Fruit fly (Drosophila melanogaster): Measurements from ENCODE around the gene CG11790.

DNA sequence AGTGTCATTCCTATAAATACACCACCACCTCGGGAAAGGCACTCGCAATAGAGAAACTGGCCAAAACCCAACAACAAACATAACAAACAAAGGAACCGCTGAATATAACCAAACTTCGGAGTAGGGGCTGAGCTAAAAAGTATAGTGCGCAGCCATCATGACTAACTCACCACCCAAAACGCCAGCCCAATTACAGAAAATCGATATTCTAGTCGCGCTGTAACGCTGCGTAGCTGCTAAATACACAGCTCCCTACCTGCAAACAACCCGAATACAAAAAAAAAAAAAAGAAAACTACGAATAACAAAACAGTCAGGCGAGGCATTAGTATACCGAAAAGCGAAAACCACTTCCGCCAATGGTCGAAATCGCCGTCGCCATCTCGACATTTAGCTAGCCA, 3.1 kb downstream of the CG11790 start:
- TF ChIP-seq psq (optimal IDR thresholded peaks at IDR 0.05), result no peak
- no peak for TF ChIP-seq h (optimal IDR thresholded peaks at IDR 0.05)

Measured in Kc167 (cell line).